Fruit fly (Drosophila melanogaster) S2 (cell line): ENCODE data around the gene Dhdds.

ENCODE experiments used
- CG8478 ChIP-seq: fragments of >200 bp; optimal IDR thresholded peaks from 2 replicates; lab custom pipeline; 2018
- CTCF ChIP-seq, 2 experiments: fragments of >200 bp; optimal IDR thresholded peaks; 2 replicates each; lab custom pipeline; 2018

- TF ChIP-seq CG8478 (lab: Kevin White, UChicago) (no peak), CTCF (optimal IDR thresholded peaks at IDR 0.05; lab: Kevin White, UChicago) (no peak)
Measured at dm6 chrX:7909482-7909881, 23.7 kb downstream of the Dhdds start.
